Fruit fly (Drosophila melanogaster) whole organism, embryonic: ENCODE data around the gene CG32074.

Source experiments
- BtbVII ChIP-seq: fragments of 200-800 bp; sonication (Bioruptor generic); optimal IDR thresholded peaks from 3 replicates; lab custom pipeline; 2017; ENCODE audit warnings: missing biosample characterization, mild to moderate bottlenecking, missing genetic modification characterization
- CG10147 ChIP-seq: fragments of 200-800 bp; sonication (Bioruptor generic); optimal IDR thresholded peaks from 2 replicates; lab custom pipeline; 2019; ENCODE audit warnings: missing biosample characterization, mild to moderate bottlenecking, missing genetic modification characterization, moderate library complexity
- CG10321 ChIP-seq: fragments of 200-800 bp; sonication (Bioruptor generic); IDR thresholded peaks from 2 replicates; pipeline ENCODE4 v1.3.6; 2022; ENCODE audit warnings: missing biosample characterization, missing genetic modification characterization
- CG11504 ChIP-seq: fragments of 200-800 bp; sonication (Bioruptor generic); optimal IDR thresholded peaks from 3 replicates; lab custom pipeline; 2019; ENCODE audit warnings: missing biosample characterization, mild to moderate bottlenecking, missing genetic modification characterization, moderate library complexity
- CG11723 ChIP-seq: fragments of 200-800 bp; sonication (Bioruptor generic); optimal IDR thresholded peaks from 2 replicates; lab custom pipeline; 2017; ENCODE audit warnings: missing biosample characterization, mild to moderate bottlenecking, missing genetic modification characterization
- CG13296 ChIP-seq: fragments of 200-800 bp; sonication (Bioruptor generic); optimal IDR thresholded peaks from 3 replicates; lab custom pipeline; 2018; ENCODE audit warnings: missing biosample characterization, mild to moderate bottlenecking, missing genetic modification characterization
- CG13624 ChIP-seq: fragments of 200-800 bp; sonication (Bioruptor generic); optimal IDR thresholded peaks from 2 replicates; lab custom pipeline; 2016; ENCODE audit warnings: missing biosample characterization, missing genetic modification characterization
- CG14965 ChIP-seq: fragments of 200-800 bp; sonication (Bioruptor generic); optimal IDR thresholded peaks from 2 replicates; lab custom pipeline; 2016; ENCODE audit warnings: missing biosample characterization, missing genetic modification characterization, borderline replicate concordance
- CG15479 ChIP-seq: fragments of 200-800 bp; sonication (Bioruptor generic); optimal IDR thresholded peaks from 3 replicates; lab custom pipeline; 2019; ENCODE audit warnings: missing biosample characterization, mild to moderate bottlenecking, missing genetic modification characterization, moderate library complexity
- CG17359 ChIP-seq: fragments of 200-800 bp; sonication (Bioruptor generic); optimal IDR thresholded peaks from 3 replicates; lab custom pipeline; 2018; ENCODE audit warnings: missing biosample characterization, mild to moderate bottlenecking, missing genetic modification characterization, moderate library complexity
- CG18599 ChIP-seq: fragments of 200-800 bp; sonication (Bioruptor generic); optimal IDR thresholded peaks from 3 replicates; lab custom pipeline; 2017; ENCODE audit warnings: missing biosample characterization, missing genetic modification characterization, mild to moderate bottlenecking, moderate library complexity, missing genetic modification reagents
- CG18764 ChIP-seq: fragments of 200-800 bp; sonication (Bioruptor generic); optimal IDR thresholded peaks from 3 replicates; lab custom pipeline; 2016; ENCODE audit warnings: missing biosample characterization, missing genetic modification characterization
- CG2202 ChIP-seq: fragments of 200-800 bp; sonication (Bioruptor generic); optimal IDR thresholded peaks from 2 replicates; lab custom pipeline; 2018; ENCODE audit warnings: missing biosample characterization, mild to moderate bottlenecking, missing genetic modification characterization
- CG2678 ChIP-seq: fragments of 200-800 bp; sonication (Bioruptor generic); optimal IDR thresholded peaks from 3 replicates; lab custom pipeline; 2019; ENCODE audit warnings: missing biosample characterization, mild to moderate bottlenecking, missing genetic modification characterization, moderate library complexity
- CG30403 ChIP-seq: fragments of 200-800 bp; sonication (Bioruptor generic); optimal IDR thresholded peaks from 3 replicates; lab custom pipeline; 2016; ENCODE audit warnings: missing biosample characterization, missing genetic modification characterization
- CG3281 ChIP-seq: fragments of 200-800 bp; sonication (Bioruptor generic); optimal IDR thresholded peaks from 3 replicates; lab custom pipeline; 2017; ENCODE audit warnings: missing biosample characterization, mild to moderate bottlenecking, missing genetic modification characterization
- CG5180 ChIP-seq: fragments of 200-800 bp; sonication (Bioruptor generic); optimal IDR thresholded peaks from 3 replicates; lab custom pipeline; 2017; ENCODE audit warnings: missing biosample characterization, missing genetic modification characterization, mild to moderate bottlenecking, moderate library complexity, missing genetic modification reagents
- CG5953 ChIP-seq: fragments of 200-800 bp; sonication (Bioruptor generic); IDR thresholded peaks from 2 replicates; pipeline ENCODE4 v1.3.6; 2022; ENCODE audit warnings: missing biosample characterization, missing genetic modification characterization
- CG6254 ChIP-seq: fragments of 200-800 bp; sonication (Bioruptor generic); optimal IDR thresholded peaks from 3 replicates; lab custom pipeline; 2017; ENCODE audit warnings: mild to moderate bottlenecking, missing biosample characterization, missing genetic modification reagents, missing genetic modification characterization
- CG6765 ChIP-seq: fragments of 200-800 bp; sonication (Bioruptor generic); optimal IDR thresholded peaks from 3 replicates; lab custom pipeline; 2017; ENCODE audit warnings: missing biosample characterization, mild to moderate bottlenecking, missing genetic modification characterization
- CG7372 ChIP-seq: fragments of 200-800 bp; sonication (Bioruptor generic); IDR thresholded peaks from 2 replicates; pipeline ENCODE4 v1.3.6; 2022; ENCODE audit warnings: missing biosample characterization, missing genetic modification characterization
- CG8281 ChIP-seq: fragments of 200-800 bp; sonication (Bioruptor generic); optimal IDR thresholded peaks from 2 replicates; lab custom pipeline; 2018; ENCODE audit warnings: missing biosample characterization, mild to moderate bottlenecking, missing genetic modification characterization, moderate library complexity
- CG9727 ChIP-seq: fragments of 200-800 bp; sonication (Bioruptor generic); optimal IDR thresholded peaks from 3 replicates; lab custom pipeline; 2017; ENCODE audit warnings: missing biosample characterization, mild to moderate bottlenecking, missing genetic modification characterization
- CHES-1-like ChIP-seq: fragments of 200-800 bp; sonication (Bioruptor generic); optimal IDR thresholded peaks from 2 replicates; lab custom pipeline; 2016; ENCODE audit warnings: missing biosample characterization, missing genetic modification characterization
- Deaf1 ChIP-seq: fragments of 200-800 bp; optimal IDR thresholded peaks from 3 replicates; lab custom pipeline; 2019; ENCODE audit warnings: missing biosample characterization, mild to moderate bottlenecking, missing genetic modification characterization, moderate library complexity
- E2f2 ChIP-seq: fragments of 200-800 bp; sonication (Bioruptor generic); IDR thresholded peaks from 2 replicates; pipeline ENCODE4 v1.3.6; 2022; ENCODE audit warnings: missing biosample characterization, missing genetic modification characterization
- Eip74EF ChIP-seq, 2 experiments: fragments of 200-800 bp in 1 of 2; fragments of >200 bp in 1 of 2; sonication (Bioruptor generic) in 1 of 2; optimal IDR thresholded peaks; 2 replicates each; lab custom pipeline; 2017 to 2019; ENCODE audit warnings: missing biosample characterization in 2 of 2, missing genetic modification characterization in 2 of 2, mild to moderate bottlenecking in 1 of 2, moderate library complexity in 1 of 2
- Jarid2 ChIP-seq: fragments of 200-800 bp; sonication (Bioruptor generic); optimal IDR thresholded peaks from 3 replicates; lab custom pipeline; 2017; ENCODE audit warnings: mild to moderate bottlenecking, missing biosample characterization, missing genetic modification reagents, missing genetic modification characterization
- Max ChIP-seq: fragments of 200-800 bp; sonication (Bioruptor generic); optimal IDR thresholded peaks from 2 replicates; lab custom pipeline; 2016; ENCODE audit warnings: missing biosample characterization, mild to moderate bottlenecking, missing genetic modification characterization
- Nf-YC ChIP-seq: fragments of 200-800 bp; optimal IDR thresholded peaks from 3 replicates; lab custom pipeline; 2019; ENCODE audit warnings: missing biosample characterization, mild to moderate bottlenecking, missing genetic modification characterization, moderate library complexity
- Pdp1 ChIP-seq, 2 experiments: fragments of 200-800 bp; sonication (Bioruptor generic); optimal IDR thresholded peaks; 3 replicates each; lab custom pipeline; 2016; ENCODE audit warnings: missing biosample characterization in 2 of 2, missing genetic modification characterization in 2 of 2, mild to moderate bottlenecking in 1 of 2, moderate library complexity in 1 of 2
- Sry-β ChIP-seq: fragments of 200-800 bp; sonication (Bioruptor generic); optimal IDR thresholded peaks from 2 replicates; lab custom pipeline; 2018; ENCODE audit warnings: missing biosample characterization, mild to moderate bottlenecking, missing genetic modification characterization, moderate library complexity
- Sry-δ ChIP-seq: fragments of 200-800 bp; sonication (Bioruptor generic); optimal IDR thresholded peaks from 2 replicates; lab custom pipeline; 2016; ENCODE audit warnings: missing biosample characterization, missing genetic modification characterization
- Xbp1 ChIP-seq: fragments of 200-800 bp; sonication (Bioruptor generic); optimal IDR thresholded peaks from 3 replicates; lab custom pipeline; 2016; ENCODE audit warnings: missing biosample characterization, mild to moderate bottlenecking, missing genetic modification characterization
- ab ChIP-seq: fragments of 200-800 bp; sonication (Bioruptor generic); optimal IDR thresholded peaks from 2 replicates; lab custom pipeline; 2016; ENCODE audit warnings: missing biosample characterization, missing genetic modification characterization
- corto ChIP-seq: fragments of 200-800 bp; sonication (Bioruptor generic); optimal IDR thresholded peaks from 2 replicates; lab custom pipeline; 2016; ENCODE audit warnings: missing biosample characterization, mild to moderate bottlenecking, missing genetic modification characterization, moderate library complexity
- fd64A ChIP-seq: fragments of 200-800 bp; sonication (Bioruptor generic); optimal IDR thresholded peaks from 3 replicates; lab custom pipeline; 2018; ENCODE audit warnings: missing biosample characterization, mild to moderate bottlenecking, missing genetic modification characterization
- lab ChIP-seq: fragments of 200-800 bp; sonication (Bioruptor generic); optimal IDR thresholded peaks from 3 replicates; lab custom pipeline; 2017; ENCODE audit warnings: missing biosample characterization, missing genetic modification characterization, mild to moderate bottlenecking, moderate library complexity, missing genetic modification reagents
- maf-S ChIP-seq: fragments of 200-800 bp; sonication (Bioruptor generic); optimal IDR thresholded peaks from 2 replicates; lab custom pipeline; 2016; ENCODE audit warnings: missing biosample characterization, missing genetic modification characterization
- nmo ChIP-seq: fragments of 200-800 bp; sonication (Bioruptor generic); optimal IDR thresholded peaks from 2 replicates; lab custom pipeline; 2018; ENCODE audit warnings: missing biosample characterization, mild to moderate bottlenecking, missing genetic modification characterization, moderate library complexity
- nom ChIP-seq: fragments of 200-800 bp; sonication (Bioruptor generic); optimal IDR thresholded peaks from 2 replicates; lab custom pipeline; 2017; ENCODE audit warnings: missing biosample characterization, missing genetic modification characterization, mild to moderate bottlenecking, moderate library complexity, missing genetic modification reagents
- org-1 ChIP-seq: fragments of 200-800 bp; sonication (Bioruptor generic); optimal IDR thresholded peaks from 2 replicates; lab custom pipeline; 2017; ENCODE audit warnings: missing biosample characterization, missing genetic modification characterization
- phol ChIP-seq: fragments of 200-800 bp; sonication (Bioruptor generic); optimal IDR thresholded peaks from 3 replicates; lab custom pipeline; 2018; ENCODE audit warnings: missing biosample characterization, mild to moderate bottlenecking, missing genetic modification characterization, moderate library complexity
- pzg ChIP-seq: fragments of 200-800 bp; sonication (Bioruptor generic); optimal IDR thresholded peaks from 3 replicates; lab custom pipeline; 2018; ENCODE audit warnings: missing biosample characterization, mild to moderate bottlenecking, missing genetic modification characterization, moderate library complexity
- sc ChIP-seq, 3 experiments: fragments of >200 bp in 2 of 3; fragments of 200-800 bp in 1 of 3; sonication (Bioruptor generic) in 1 of 3; optimal IDR thresholded peaks; 2 replicates in 2 of 3; 3 replicates in 1 of 3; lab custom pipeline; 2017; ENCODE audit warnings: mild to moderate bottlenecking in 1 of 3, missing biosample characterization in 1 of 3, missing genetic modification characterization in 1 of 3, missing genetic modification reagents in 1 of 3
- sima ChIP-seq: fragments of 200-800 bp; sonication (Bioruptor generic); optimal IDR thresholded peaks from 2 replicates; lab custom pipeline; 2016; ENCODE audit warnings: missing biosample characterization, missing genetic modification characterization
- toy ChIP-seq: fragments of 200-800 bp; sonication (Bioruptor generic); IDR thresholded peaks from 2 replicates; pipeline ENCODE4 v1.3.6; 2022; ENCODE audit warnings: missing biosample characterization, missing genetic modification characterization
- wek ChIP-seq: fragments of 200-800 bp; sonication (Bioruptor generic); optimal IDR thresholded peaks from 3 replicates; lab custom pipeline; 2018; ENCODE audit warnings: missing biosample characterization, mild to moderate bottlenecking, missing genetic modification characterization, moderate library complexity

CG32074 gene

DNA sequence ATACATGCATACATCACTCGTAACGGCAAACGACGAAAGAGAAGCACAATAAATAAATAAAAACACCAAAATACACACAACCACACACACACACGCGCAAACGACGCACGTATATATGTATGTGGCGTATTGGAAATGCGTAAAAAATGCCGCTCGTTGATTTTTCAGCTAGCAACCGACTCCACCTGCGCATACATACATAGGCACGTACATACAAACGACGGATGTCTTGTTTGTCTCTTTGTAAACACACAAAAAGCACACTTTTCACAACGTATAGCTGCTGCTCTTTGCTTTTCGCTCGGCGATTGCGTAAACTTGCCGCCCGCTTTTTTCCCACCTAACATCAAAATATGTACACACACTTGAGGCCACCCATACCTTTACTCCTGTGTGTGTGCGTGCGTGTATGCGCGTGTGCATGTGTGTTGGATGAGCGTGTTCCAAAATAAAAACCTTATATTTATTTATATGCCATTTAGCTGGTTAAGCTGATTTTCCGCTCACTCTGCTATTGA is 12.2 kb downstream of the CG32074 start (continued):
- no peak for TF ChIP-seq maf-S (GFP tag; lab: Kevin White, UChicago)
- peak; percentile 17; the same call in 1 of the 2 replicates for TF ChIP-seq E2f2
- TF ChIP-seq org-1 (GFP tag; lab: Kevin White, UChicago) = peak; percentile 66
- TF ChIP-seq CG18764 (GFP tag; lab: Kevin White, UChicago) = no peak
- peak in 1 of 2 experiments; percentile 100 for TF ChIP-seq Pdp1 (GFP tag; optimal IDR thresholded peaks at IDR 0.05; lab: Kevin White, UChicago)
- TF ChIP-seq lab (GFP tag; lab: Kevin White, UChicago) = peak; percentile 83
- TF ChIP-seq Sry-β (GFP tag; lab: Kevin White, UChicago) = no peak
- TF ChIP-seq sc (optimal IDR thresholded peaks at IDR 0.05; lab: Kevin White, UChicago) = no peak
- peak; percentile 42 for TF ChIP-seq sc (GFP tag; optimal IDR thresholded peaks at IDR 0.05; lab: Kevin White, UChicago)
- TF ChIP-seq toy (GFP tag; lab: Robert Waterston, UW) = no peak
- TF ChIP-seq CG14965 (GFP tag; lab: Kevin White, UChicago) = peak; percentile 3
- no peak for TF ChIP-seq CG10321 (GFP tag; lab: Robert Waterston, UW)
- peak; percentile 16 for TF ChIP-seq CG6254 (GFP tag; lab: Kevin White, UChicago)
- TF ChIP-seq CG3281 = peak; percentile 20
- peak; percentile 36 for TF ChIP-seq CG13624
- TF ChIP-seq CG8281 (tag; lab: Kevin White, UChicago) = peak; percentile 1
- no peak for TF ChIP-seq Nf-YC (tag; lab: Kevin White, UChicago)
- TF ChIP-seq CG10147 (GFP tag; lab: Kevin White, UChicago) = peak; percentile 56
- TF ChIP-seq Sry-δ (GFP tag; lab: Kevin White, UChicago) = no peak
- no peak for TF ChIP-seq nom
- TF ChIP-seq wek (GFP tag; lab: Kevin White, UChicago) = peak; percentile 64
- peak; percentile 63 for TF ChIP-seq BtbVII (GFP tag; lab: Kevin White, UChicago)
- peak; percentile 49 for TF ChIP-seq CG6765
- TF ChIP-seq Deaf1 = peak; percentile 58
- peak; percentile 67 for TF ChIP-seq CG18599
- peak; percentile 12 for TF ChIP-seq CG9727
- TF ChIP-seq CG11504 (tag; lab: Kevin White, UChicago) = no peak
- no peak for TF ChIP-seq phol
- TF ChIP-seq ab = no peak
- peak; percentile 77 for TF ChIP-seq CG15479
- TF ChIP-seq nmo (GFP tag; lab: Kevin White, UChicago) = peak; percentile 14
- TF ChIP-seq Jarid2 (GFP tag; lab: Kevin White, UChicago) = no peak
- TF ChIP-seq CG13296 = peak; percentile 64
- peak; percentile 40 for TF ChIP-seq CG17359 (tag; lab: Kevin White, UChicago)
- peak; percentile 8 for TF ChIP-seq pzg (GFP tag; lab: Kevin White, UChicago)
- no peak for TF ChIP-seq sima
- no peak for TF ChIP-seq Eip74EF (GFP tag; optimal IDR thresholded peaks at IDR 0.05; lab: Kevin White, UChicago)
- TF ChIP-seq Xbp1 = no peak
- TF ChIP-seq CG5953 (GFP tag; lab: Robert Waterston, UW) = no peak
- TF ChIP-seq CG30403 (GFP tag; lab: Kevin White, UChicago) = no peak
- no peak for TF ChIP-seq CG7372 (GFP tag; lab: Robert Waterston, UW)
- TF ChIP-seq CG11723 (GFP tag; lab: Kevin White, UChicago) = peak; percentile 18
- TF ChIP-seq corto = peak; percentile 63
- TF ChIP-seq CG5180 (GFP tag; lab: Kevin White, UChicago) = peak; percentile 31
- peak; percentile 81 for TF ChIP-seq fd64A (GFP tag; lab: Kevin White, UChicago)
- TF ChIP-seq CG2678 = peak; percentile 53
- peak; percentile 27 for TF ChIP-seq CHES-1-like
- TF ChIP-seq Max (GFP tag; lab: Kevin White, UChicago) = no peak
- peak; percentile 25 for TF ChIP-seq CG2202 (tag; lab: Kevin White, UChicago)
